Worm (Caenorhabditis elegans) whole organism, young adult: ENCODE measurements around the gene T07D4.2.

Source experiments
- B0336.3 ChIP-seq: fragments of 200-800 bp; sonication (Bioruptor generic); IDR thresholded peaks from 2 replicates; pipeline ENCODE4 v1.3.6; 2022; ENCODE audit warnings: missing genetic modification characterization, missing compliant biosample characterization
- C17E4.6 ChIP-seq: fragments of 200-800 bp; sonication (Bioruptor generic); IDR thresholded peaks from 2 replicates; pipeline ENCODE4 v1.3.6; 2022; ENCODE audit warnings: missing genetic modification reagents, missing genetic modification characterization, missing compliant biosample characterization
- F23B12.7 ChIP-seq: sonication (generic microtip); optimal IDR thresholded peaks from 2 replicates; lab custom pipeline; 2017; ENCODE audit warnings: missing genetic modification characterization, mild to moderate bottlenecking, missing compliant biosample characterization, antibody characterized with exemption, moderate library complexity; ENCODE audit not compliant: insufficient read depth
- F33H1.4 ChIP-seq: fragments of 200-800 bp; sonication (Bioruptor generic); IDR thresholded peaks from 2 replicates; pipeline ENCODE4 v1.3.6; 2022; ENCODE audit warnings: missing genetic modification reagents, missing genetic modification characterization, missing compliant biosample characterization
- F39B2.1 ChIP-seq: fragments of 200-800 bp; sonication (Bioruptor generic); IDR thresholded peaks from 2 replicates; pipeline ENCODE4 v1.3.6; 2022; ENCODE audit warnings: missing genetic modification reagents, missing genetic modification characterization, missing compliant biosample characterization
- F49E8.2 ChIP-seq: sonication (generic microtip); optimal IDR thresholded peaks from 3 replicates; lab custom pipeline; 2017; ENCODE audit warnings: missing genetic modification characterization, mild to moderate bottlenecking, missing compliant biosample characterization, antibody characterized with exemption, moderate library complexity; ENCODE audit not compliant: insufficient read depth
- F57C9.4 ChIP-seq: sonication (generic microtip); optimal IDR thresholded peaks from 2 replicates; lab custom pipeline; 2017; ENCODE audit warnings: mild to moderate bottlenecking, missing genetic modification characterization, missing compliant biosample characterization
- T26A5.8 ChIP-seq: sonication (generic microtip); optimal IDR thresholded peaks from 2 replicates; lab custom pipeline; 2016; ENCODE audit warnings: missing genetic modification characterization, missing compliant biosample characterization
- Y53F4B.3 ChIP-seq: fragments of 200-800 bp; sonication (Bioruptor generic); IDR thresholded peaks from 2 replicates; pipeline ENCODE4 v1.3.6; 2022; ENCODE audit warnings: missing genetic modification reagents, missing genetic modification characterization, missing compliant biosample characterization
- ama-1 ChIP-seq, 3 experiments: fragments of 150-350 bp in 1 of 3; sonication (generic microtip) in 2 of 3; optimal IDR thresholded peaks; 2 replicates each; lab custom pipeline; 2014 to 2018; ENCODE audit warnings: missing biosample characterization in 2 of 3, missing genetic modification characterization in 2 of 3, missing genetic modification reagents in 2 of 3
- athp-1 ChIP-seq: sonication (generic microtip); optimal IDR thresholded peaks from 2 replicates; lab custom pipeline; 2017; ENCODE audit warnings: mild to moderate bottlenecking, missing genetic modification characterization, missing compliant biosample characterization
- attf-6 ChIP-seq: fragments of 200-800 bp; sonication (Bioruptor generic); IDR thresholded peaks from 2 replicates; pipeline ENCODE4 v1.3.6; 2022; ENCODE audit warnings: missing genetic modification reagents, missing genetic modification characterization, missing compliant biosample characterization
- bed-1 ChIP-seq: fragments of 200-800 bp; sonication (Bioruptor generic); IDR thresholded peaks from 2 replicates; pipeline ENCODE4 v1.3.6; 2022; ENCODE audit warnings: missing genetic modification reagents, missing genetic modification characterization, missing compliant biosample characterization
- cebp-1 ChIP-seq, 2 experiments: fragments of 200-800 bp in 1 of 2; sonication (Bioruptor generic) in 1 of 2; sonication (generic microtip) in 1 of 2; IDR thresholded peaks in 1 of 2; optimal IDR thresholded peaks in 1 of 2; 2 replicates each; pipeline versions ENCODE4 v1.3.6 to Lab custom; 2017 to 2022; ENCODE audit warnings: missing compliant biosample characterization in 2 of 2, missing genetic modification characterization in 2 of 2, mild to moderate bottlenecking in 1 of 2, missing genetic modification reagents in 1 of 2, moderate library complexity in 1 of 2
- chd-7 ChIP-seq: sonication (generic microtip); optimal IDR thresholded peaks from 2 replicates; lab custom pipeline; 2016; ENCODE audit warnings: mild to moderate bottlenecking, missing genetic modification characterization, moderate library complexity, missing compliant biosample characterization
- dox-1 ChIP-seq: fragments of 200-800 bp; sonication (Bioruptor generic); IDR thresholded peaks from 2 replicates; pipeline ENCODE4 v1.3.6; 2022; ENCODE audit warnings: missing genetic modification reagents, missing genetic modification characterization, missing compliant biosample characterization
- gei-17 ChIP-seq: fragments of 200-800 bp; sonication (Bioruptor generic); optimal IDR thresholded peaks from 2 replicates; lab custom pipeline; 2018; ENCODE audit warnings: mild to moderate bottlenecking, missing genetic modification characterization, missing compliant biosample characterization
- hmg-1.2 ChIP-seq: fragments of 200-800 bp; sonication (Bioruptor generic); IDR thresholded peaks from 2 replicates; pipeline ENCODE4 v1.3.6; 2022; ENCODE audit warnings: missing genetic modification reagents, missing genetic modification characterization, missing compliant biosample characterization
- hsf-1 ChIP-seq: fragments of 200-800 bp; sonication (Bioruptor generic); IDR thresholded peaks from 2 replicates; pipeline ENCODE4 v1.3.6; 2022; ENCODE audit warnings: missing genetic modification reagents, missing genetic modification characterization, missing compliant biosample characterization
- lin-40 ChIP-seq: sonication (generic microtip); optimal IDR thresholded peaks from 2 replicates; lab custom pipeline; 2016; ENCODE audit warnings: missing genetic modification characterization, mild to moderate bottlenecking, missing compliant biosample characterization, missing genotype, missing genetic modification reagents
- lin-54 ChIP-seq: fragments of 200-800 bp; sonication (Bioruptor generic); optimal IDR thresholded peaks from 2 replicates; lab custom pipeline; 2018; ENCODE audit warnings: mild to moderate bottlenecking, missing genetic modification characterization, missing compliant biosample characterization
- lsl-1 ChIP-seq: fragments of 200-800 bp; sonication (Bioruptor generic); optimal IDR thresholded peaks from 2 replicates; lab custom pipeline; 2018; ENCODE audit warnings: mild to moderate bottlenecking, missing genetic modification characterization, moderate library complexity, missing compliant biosample characterization
- madf-6 ChIP-seq: fragments of 200-800 bp; sonication (Bioruptor generic); IDR thresholded peaks from 2 replicates; pipeline ENCODE4 v1.3.6; 2022; ENCODE audit warnings: missing genetic modification reagents, missing genetic modification characterization, missing compliant biosample characterization
- madf-8 ChIP-seq: fragments of 200-800 bp; sonication (Bioruptor generic); conservative IDR thresholded peaks from 2 replicates; pipeline ENCODE4 v1.3.6; 2022; ENCODE audit warnings: missing genetic modification reagents, missing genetic modification characterization, missing compliant biosample characterization
- mcd-1 ChIP-seq: fragments of 200-800 bp; sonication (Bioruptor generic); IDR thresholded peaks from 2 replicates; pipeline ENCODE4 v1.3.6; 2022; ENCODE audit warnings: missing genetic modification reagents, missing genetic modification characterization, missing compliant biosample characterization
- mxl-1 ChIP-seq: sonication (generic microtip); optimal IDR thresholded peaks from 2 replicates; lab custom pipeline; 2016; ENCODE audit warnings: missing genetic modification characterization, missing compliant biosample characterization
- nfya-2 ChIP-seq: fragments of 200-800 bp; sonication (Bioruptor generic); IDR thresholded peaks from 2 replicates; pipeline ENCODE4 v1.3.6; 2022; ENCODE audit warnings: missing genetic modification reagents, missing genetic modification characterization, missing compliant biosample characterization
- nhr-179 ChIP-seq: sonication (generic microtip); optimal IDR thresholded peaks from 2 replicates; lab custom pipeline; 2016; ENCODE audit warnings: mild to moderate bottlenecking, missing genetic modification characterization, missing compliant biosample characterization
- nhr-80 ChIP-seq: sonication (generic microtip); optimal IDR thresholded peaks from 2 replicates; lab custom pipeline; 2016; ENCODE audit warnings: missing genetic modification characterization, missing compliant biosample characterization
- pbrm-1 ChIP-seq: fragments of 200-800 bp; sonication (Bioruptor generic); IDR thresholded peaks from 2 replicates; pipeline ENCODE4 v1.3.6; 2022; ENCODE audit warnings: missing genetic modification reagents, missing genetic modification characterization, missing compliant biosample characterization
- pha-4 ChIP-seq: fragments of 150-350 bp; sonication (generic microtip); optimal IDR thresholded peaks from 2 replicates; lab custom pipeline; 2014; ENCODE audit warnings: missing biosample characterization, missing genetic modification reagents, missing genetic modification characterization
- sea-2 ChIP-seq: fragments of 200-800 bp; sonication (Bioruptor generic); IDR thresholded peaks from 2 replicates; pipeline ENCODE4 v1.3.6; 2022; ENCODE audit warnings: missing genetic modification characterization, missing compliant biosample characterization
- snpc-1.1 ChIP-seq: sonication (generic microtip); optimal IDR thresholded peaks from 2 replicates; lab custom pipeline; 2017; ENCODE audit warnings: missing genetic modification characterization, mild to moderate bottlenecking, missing compliant biosample characterization, antibody characterized with exemption, moderate library complexity, missing genotype, missing genetic modification reagents; ENCODE audit not compliant: insufficient read depth
- snpc-4 ChIP-seq, 5 experiments: fragments of 150-350 bp in 1 of 5; sonication (generic microtip) in 4 of 5; optimal IDR thresholded peaks; 2 replicates each; lab custom pipeline; 2014 to 2018; ENCODE audit warnings: missing genetic modification characterization in 5 of 5, missing biosample characterization in 3 of 5, antibody characterized with exemption in 2 of 5, mild to moderate bottlenecking in 2 of 5, missing compliant biosample characterization in 2 of 5, missing genotype in 2 of 5, moderate library complexity in 2 of 5, missing genetic modification reagents in 1 of 5
- sptf-2 ChIP-seq: fragments of 200-800 bp; sonication (Bioruptor generic); optimal IDR thresholded peaks from 2 replicates; lab custom pipeline; 2018; ENCODE audit warnings: mild to moderate bottlenecking, missing genetic modification characterization, missing compliant biosample characterization
- tbp1 ChIP-seq: fragments of 200-800 bp; sonication (Bioruptor generic); optimal IDR thresholded peaks from 2 replicates; lab custom pipeline; 2018; ENCODE audit warnings: mild to moderate bottlenecking, missing genetic modification characterization, missing compliant biosample characterization
- tbx-9 ChIP-seq: sonication (generic microtip); optimal IDR thresholded peaks from 2 replicates; lab custom pipeline; 2016; ENCODE audit warnings: borderline replicate concordance, missing genetic modification characterization, inconsistent platforms, missing compliant biosample characterization
- zfh-2 ChIP-seq: fragments of 200-800 bp; sonication (Bioruptor generic); conservative IDR thresholded peaks from 2 replicates; pipeline ENCODE4 v1.3.6; 2022; ENCODE audit warnings: missing genetic modification reagents, missing genetic modification characterization, missing compliant biosample characterization
- ztf-18 ChIP-seq: sonication (generic microtip); optimal IDR thresholded peaks from 2 replicates; lab custom pipeline; 2016; ENCODE audit warnings: missing genotype, mild to moderate bottlenecking, missing genetic modification characterization, missing compliant biosample characterization
- ztf-25 ChIP-seq: fragments of 200-800 bp; sonication (Bioruptor generic); IDR thresholded peaks from 2 replicates; pipeline ENCODE4 v1.3.6; 2022; ENCODE audit warnings: missing genetic modification reagents, missing genetic modification characterization, missing compliant biosample characterization

The T07D4.2 gene

DNA sequence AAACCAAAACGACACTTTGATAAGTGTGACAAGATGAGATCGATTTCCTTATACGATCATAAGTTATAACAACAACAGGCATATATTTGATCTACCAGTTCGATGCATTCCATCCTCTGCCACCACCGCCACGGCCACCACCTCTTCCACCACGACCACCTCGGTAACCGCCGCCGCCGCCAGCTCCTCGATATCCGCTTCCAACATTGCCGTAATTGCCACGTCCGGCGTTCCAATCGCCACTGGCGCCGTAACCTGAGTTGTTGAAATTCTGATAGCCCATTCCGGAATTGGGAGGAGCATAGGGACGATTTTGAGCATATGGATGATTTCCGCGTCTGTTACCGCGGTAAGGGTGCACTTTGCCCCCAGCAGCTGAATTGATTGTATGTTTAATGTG lies 4.8 kb upstream of the T07D4.2 start:
- TF ChIP-seq hsf-1 (GFP tag; lab: Robert Waterston, UW) (0 out of 2 replicates have a peak, but pooled peaks have one; percentile 35), nhr-80 (no peak), nhr-179 (no peak), chd-7 (tag; lab: Kevin White, UChicago) (peak; percentile 19), zfh-2 (GFP tag; lab: Robert Waterston, UW) (peak; percentile 82)

DNA sequence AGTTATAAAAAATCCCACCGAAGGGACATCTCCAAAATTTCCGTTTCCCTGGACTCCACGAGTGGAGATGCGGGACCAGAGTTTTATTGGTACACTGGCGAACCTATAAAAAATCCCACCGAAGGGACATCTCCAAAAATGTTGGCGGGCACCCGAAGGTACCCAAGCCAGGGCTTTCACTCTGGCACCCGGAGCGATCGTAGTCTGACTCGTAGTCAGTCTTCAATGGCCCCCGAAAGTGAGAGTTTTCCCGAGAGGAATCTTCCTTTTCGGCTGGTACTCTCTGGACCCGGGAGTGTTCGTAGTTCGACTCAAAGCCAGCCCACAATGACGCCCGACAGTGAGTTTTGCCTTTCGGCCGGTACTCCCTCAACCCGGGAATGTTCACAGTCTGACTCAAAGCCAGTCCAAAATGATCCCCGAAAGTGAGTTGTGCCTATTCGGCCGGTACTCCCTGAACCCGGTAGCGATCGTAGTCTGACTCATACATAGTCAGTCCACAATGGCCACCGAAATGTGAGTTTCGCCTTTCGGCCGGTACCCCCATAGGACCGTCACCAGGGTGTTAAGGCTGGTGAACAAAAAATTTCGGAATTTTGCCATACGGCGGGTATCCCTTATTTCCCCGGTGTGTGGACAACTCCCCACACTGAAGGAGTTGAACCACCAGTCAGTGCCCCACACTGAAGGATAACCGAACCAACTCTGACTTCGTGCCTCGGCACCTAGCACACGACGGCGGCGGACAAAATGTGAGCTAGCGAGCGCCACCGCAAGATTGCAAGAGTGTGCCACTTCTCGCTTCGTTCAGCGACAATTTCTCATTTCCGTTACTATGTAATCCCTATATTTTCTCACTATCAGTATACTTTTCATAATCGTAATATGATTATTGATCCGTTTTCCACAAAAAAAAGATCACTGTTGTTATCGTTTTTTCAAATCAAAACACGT lies 3.6 kb upstream of the T07D4.2 start:
- TF ChIP-seq F49E8.2 (tag; lab: Kevin White, UChicago) (peak; percentile 23), gei-17 (GFP tag; lab: Kevin White, UChicago) (no peak), madf-8 (GFP tag; lab: Robert Waterston, UW) (0 out of 2 replicates have a peak, but pooled peaks have one; percentile 26), ztf-25 (GFP tag; lab: Robert Waterston, UW) (no peak), C17E4.6 (GFP tag; lab: Robert Waterston, UW) (no peak), hmg-1.2 (peak; percentile 73), zfh-2 (GFP tag; lab: Robert Waterston, UW) (peak; percentile 39; the same call in 1 of the 2 replicates), tbp1 (peak; percentile 50), dox-1 (peak; percentile 17; the same call in 1 of the 2 replicates), athp-1 (tag; lab: Kevin White, UChicago) (no peak), pbrm-1 (GFP tag; lab: Robert Waterston, UW) (peak; percentile 50), snpc-4 (GFP tag; optimal IDR thresholded peaks at IDR 0.05; lab: Kevin White, UChicago) (peak; percentile 85), snpc-4 (tag; optimal IDR thresholded peaks at IDR 0.05; lab: Kevin White, UChicago) (peak; percentile 68 to 96 (median 90)), sea-2 (GFP tag; lab: Robert Waterston, UW) (no peak), hsf-1 (GFP tag; lab: Robert Waterston, UW) (no peak), snpc-1.1 (tag; lab: Kevin White, UChicago) (peak; percentile 85), B0336.3 (GFP tag; lab: Robert Waterston, UW) (peak; percentile 53; the same call in 1 of the 2 replicates), attf-6 (peak; percentile 83), tbx-9 (tag; lab: Kevin White, UChicago) (no peak), lsl-1 (GFP tag; lab: Kevin White, UChicago) (peak; percentile 44)
- TF ChIP-seq, all 124 proteins: peak for 12

DNA sequence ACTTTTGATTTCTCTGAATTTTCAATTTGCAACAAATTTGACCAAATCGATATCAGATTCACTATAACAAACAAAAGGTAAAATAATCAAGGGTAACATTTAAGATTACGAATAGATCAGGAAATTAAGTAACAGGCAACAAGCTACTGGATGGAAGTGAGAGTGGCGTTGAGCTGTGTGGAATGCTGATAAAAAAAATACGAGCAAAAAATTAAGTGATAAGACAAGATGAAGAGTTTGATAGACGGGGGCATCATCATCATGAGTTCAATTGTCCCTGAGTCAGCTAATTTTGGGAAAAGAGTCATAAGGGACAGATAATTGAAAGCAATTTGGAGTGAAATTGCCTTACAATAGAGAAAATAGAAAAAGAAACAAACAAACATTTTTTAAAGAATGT lies 6.9 kb downstream of the T07D4.2 start:
- TF ChIP-seq ama-1 (optimal IDR thresholded peaks at IDR 0.05; lab: Kevin White, UChicago), result no peak
- no peak for TF ChIP-seq ama-1 (GFP tag; optimal IDR thresholded peaks at IDR 0.05; lab: Kevin White, UChicago)
- TF ChIP-seq T26A5.8, result no peak
- TF ChIP-seq lin-40 (tag; lab: Kevin White, UChicago), result no peak
- TF ChIP-seq nhr-80, result peak; percentile 78
- no peak for TF ChIP-seq F39B2.1 (GFP tag; lab: Robert Waterston, UW)
- no peak for TF ChIP-seq pha-4 (tag; lab: Kevin White, UChicago)
- no peak for TF ChIP-seq sptf-2 (GFP tag; lab: Kevin White, UChicago)
- TF ChIP-seq lsl-1 (GFP tag; lab: Kevin White, UChicago), result no peak

DNA sequence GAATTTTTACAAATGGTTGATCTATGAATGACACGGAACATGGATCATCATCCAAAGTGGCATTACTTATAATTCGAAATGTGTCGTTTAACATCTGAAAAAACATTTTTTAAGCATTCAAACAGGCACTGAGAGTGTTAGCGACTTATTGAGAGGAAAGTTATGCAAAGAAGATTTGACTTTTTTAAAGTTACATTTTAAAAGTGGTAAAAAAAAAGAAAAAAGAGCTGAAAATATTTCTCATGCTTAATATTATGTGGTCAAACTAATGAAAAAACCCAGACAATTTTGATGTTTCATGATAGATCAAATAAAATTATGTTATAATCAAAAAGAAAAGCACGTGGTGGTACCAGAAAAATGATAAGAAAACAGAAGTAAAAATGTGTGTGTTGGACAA lies 8.7 kb downstream of the T07D4.2 start, which contains the start of gene npr-20:
npr-20 (minus strand) TSS at position 101 of the 400 bp plus-strand sequence.
- TF ChIP-seq F33H1.4 (GFP tag; lab: Robert Waterston, UW) (no peak), bed-1 (GFP tag; lab: Robert Waterston, UW) (no peak), mxl-1 (no peak), mcd-1 (no peak), madf-6 (GFP tag; lab: Robert Waterston, UW) (no peak), F57C9.4 (no peak), ztf-18 (tag; lab: Kevin White, UChicago) (no peak), Y53F4B.3 (GFP tag; lab: Robert Waterston, UW) (no peak), hsf-1 (GFP tag; lab: Robert Waterston, UW) (no peak), F23B12.7 (tag; lab: Kevin White, UChicago) (no peak), lin-54 (GFP tag; lab: Kevin White, UChicago) (no peak), nfya-2 (GFP tag; lab: Robert Waterston, UW) (no peak), snpc-1.1 (tag; lab: Kevin White, UChicago) (no peak), athp-1 (tag; lab: Kevin White, UChicago) (no peak), cebp-1 (GFP tag; IDR thresholded peaks at IDR 0.05; lab: Robert Waterston, UW) (no peak), cebp-1 (tag; optimal IDR thresholded peaks at IDR 0.05; lab: Kevin White, UChicago) (no peak)
